Fruit fly (Drosophila melanogaster) whole organism, wandering third instar larva: ENCODE results near the gene CG12024.

Experiments
- Abd-B ChIP-seq: fragments of >200 bp; optimal IDR thresholded peaks from 2 replicates; lab custom pipeline; 2017; ENCODE audit warnings: missing biosample characterization, missing genetic modification characterization
- CG32264 ChIP-seq: fragments of 200-800 bp; sonication (Bioruptor generic); optimal IDR thresholded peaks from 2 replicates; lab custom pipeline; 2016; ENCODE audit warnings: missing biosample characterization, missing genetic modification characterization
- CG9705 ChIP-seq: fragments of 200-800 bp; sonication (Bioruptor generic); optimal IDR thresholded peaks from 2 replicates; lab custom pipeline; 2018; ENCODE audit warnings: missing biosample characterization, mild to moderate bottlenecking, missing genetic modification characterization
- CrebA ChIP-seq: fragments of 200-800 bp; sonication (Bioruptor generic); optimal IDR thresholded peaks from 2 replicates; lab custom pipeline; 2016; ENCODE audit warnings: missing biosample characterization, mild to moderate bottlenecking, missing genetic modification characterization, borderline replicate concordance
- Dfd ChIP-seq: fragments of >200 bp; optimal IDR thresholded peaks from 2 replicates; lab custom pipeline; 2017; ENCODE audit warnings: missing biosample characterization, missing genetic modification characterization
- Dif ChIP-seq: fragments of 200-275, 200-300 bp; sonication (Bioruptor generic); optimal IDR thresholded peaks from 2 replicates; lab custom pipeline; 2018; ENCODE audit warnings: missing biosample characterization, missing genetic modification characterization; ENCODE audit not compliant: partially characterized antibody
- GATAd ChIP-seq: sonication (Bioruptor generic); optimal IDR thresholded peaks from 2 replicates; lab custom pipeline; 2016; ENCODE audit warnings: missing biosample characterization, missing genetic modification characterization
- Hnf4 ChIP-seq: fragments of 200-800 bp; sonication (Bioruptor generic); optimal IDR thresholded peaks from 2 replicates; lab custom pipeline; 2016; ENCODE audit warnings: missing biosample characterization, mild to moderate bottlenecking, missing genetic modification characterization
- Hr78 ChIP-seq: fragments of >200 bp; optimal IDR thresholded peaks from 2 replicates; lab custom pipeline; 2017; ENCODE audit warnings: missing biosample characterization, missing genetic modification characterization
- Hr83 ChIP-seq: fragments of 200-300 bp; sonication (Bioruptor generic); optimal IDR thresholded peaks from 2 replicates; lab custom pipeline; 2016; ENCODE audit warnings: missing biosample characterization, mild to moderate bottlenecking, missing genetic modification characterization, moderate library complexity; ENCODE audit not compliant: poor library complexity, severe bottlenecking
- Jra ChIP-seq: sonication (Bioruptor generic); optimal IDR thresholded peaks from 2 replicates; lab custom pipeline; 2016; ENCODE audit warnings: missing biosample characterization, missing genetic modification characterization
- Mio ChIP-seq: sonication (Bioruptor generic); optimal IDR thresholded peaks from 2 replicates; lab custom pipeline; 2016; ENCODE audit warnings: missing biosample characterization, missing genetic modification characterization
- Myc ChIP-seq: fragments of >200 bp; optimal IDR thresholded peaks from 2 replicates; lab custom pipeline; 2017
- OdsH ChIP-seq: fragments of 200-800 bp; sonication (Bioruptor generic); optimal IDR thresholded peaks from 2 replicates; lab custom pipeline; 2016; ENCODE audit warnings: missing biosample characterization, mild to moderate bottlenecking, missing genetic modification characterization
- Sp1 ChIP-seq: fragments of 200-800 bp; sonication (Bioruptor generic); optimal IDR thresholded peaks from 3 replicates; lab custom pipeline; 2019; ENCODE audit warnings: missing biosample characterization, mild to moderate bottlenecking, missing genetic modification characterization, moderate library complexity
- Vsx2 ChIP-seq: fragments of 200-300, 225-300 bp; sonication (Bioruptor generic); optimal IDR thresholded peaks from 2 replicates; lab custom pipeline; 2018; ENCODE audit warnings: missing biosample characterization, missing genetic modification characterization; ENCODE audit not compliant: partially characterized antibody
- br ChIP-seq: fragments of 200-800 bp; sonication (Bioruptor generic); optimal IDR thresholded peaks from 2 replicates; lab custom pipeline; 2016; ENCODE audit warnings: missing biosample characterization, missing genetic modification characterization
- brk ChIP-seq: fragments of 200-800 bp; sonication (Bioruptor generic); optimal IDR thresholded peaks from 2 replicates; lab custom pipeline; 2016; ENCODE audit warnings: missing biosample characterization, mild to moderate bottlenecking, missing genetic modification characterization
- dl ChIP-seq, 2 experiments: fragments of 175-275, 200-275 bp in 1 of 2; fragments of 200-275 bp in 1 of 2; sonication (Bioruptor generic); optimal IDR thresholded peaks; lab custom pipeline; 2018; ENCODE audit warnings: mild to moderate bottlenecking in 2 of 2, missing biosample characterization in 2 of 2, missing genetic modification characterization in 2 of 2, moderate library complexity in 2 of 2; ENCODE audit not compliant: partially characterized antibody in 2 of 2, insufficient read depth in 1 of 2
- dmrt93B ChIP-seq: fragments of 200-800 bp; sonication (Bioruptor generic); optimal IDR thresholded peaks from 2 replicates; lab custom pipeline; 2018; ENCODE audit warnings: missing biosample characterization, mild to moderate bottlenecking, missing genetic modification characterization
- dsf ChIP-seq: sonication (Bioruptor generic); optimal IDR thresholded peaks from 2 replicates; lab custom pipeline; 2016; ENCODE audit warnings: missing biosample characterization, missing genetic modification characterization, borderline replicate concordance
- ey ChIP-seq: fragments of 200-800 bp; sonication (Bioruptor generic); optimal IDR thresholded peaks from 2 replicates; lab custom pipeline; 2016; ENCODE audit warnings: missing biosample characterization, missing genetic modification characterization
- foxo ChIP-seq, 2 experiments: fragments of 200-800 bp; sonication (Bioruptor generic); optimal IDR thresholded peaks; 2 replicates in 1 of 2; 3 replicates in 1 of 2; lab custom pipeline; 2016 to 2017; ENCODE audit warnings: missing biosample characterization in 2 of 2, missing genetic modification characterization in 2 of 2
- fru ChIP-seq: fragments of 200-800 bp; sonication (Bioruptor generic); optimal IDR thresholded peaks from 3 replicates; lab custom pipeline; 2016; ENCODE audit warnings: missing biosample characterization, mild to moderate bottlenecking, missing genetic modification characterization
- h ChIP-seq: fragments of 200-800 bp; sonication (Bioruptor generic); optimal IDR thresholded peaks from 3 replicates; lab custom pipeline; 2016; ENCODE audit warnings: missing biosample characterization, mild to moderate bottlenecking, missing genetic modification characterization
- lola ChIP-seq: fragments of >200 bp; optimal IDR thresholded peaks from 2 replicates; lab custom pipeline; 2017; ENCODE audit warnings: missing biosample characterization, missing genetic modification characterization
- pan ChIP-seq: fragments of >200 bp; optimal IDR thresholded peaks from 2 replicates; lab custom pipeline; 2017
- psq ChIP-seq: fragments of 200-800 bp; sonication (Bioruptor generic); optimal IDR thresholded peaks from 3 replicates; lab custom pipeline; 2017; ENCODE audit warnings: missing biosample characterization, mild to moderate bottlenecking, missing genetic modification characterization, moderate library complexity
- sv ChIP-seq: fragments of 200-800 bp; sonication (Bioruptor generic); optimal IDR thresholded peaks from 3 replicates; lab custom pipeline; 2016; ENCODE audit warnings: missing biosample characterization, missing genetic modification characterization
- usp ChIP-seq: fragments of >200 bp; optimal IDR thresholded peaks from 2 replicates; lab custom pipeline; 2017; ENCODE audit warnings: missing biosample characterization, missing genetic modification characterization

The CG12024 gene

dm6 chr3L:1890941-1891340 is 34.0 kb downstream of the CG12024 start:
- TF ChIP-seq dl (GFP tag; optimal IDR thresholded peaks at IDR 0.05; lab: Kevin White, UChicago; ENCODE audit: insufficient read depth in 1 of 2, partially characterized antibody in 2 of 2) (no peak), br (GFP tag; lab: Kevin White, UChicago) (no peak), Myc (peak; percentile 60), Mio (GFP tag; lab: Kevin White, UChicago) (no peak), Hr83 (GFP tag; lab: Kevin White, UChicago) (no peak), Jra (no peak), fru (GFP tag; lab: Kevin White, UChicago) (no peak), Dif (GFP tag; lab: Kevin White, UChicago) (peak; percentile 60), Vsx2 (peak; percentile 2), OdsH (no peak), foxo (GFP tag; optimal IDR thresholded peaks at IDR 0.05; lab: Kevin White, UChicago) (no peak), lola (GFP tag; lab: Kevin White, UChicago) (no peak), Sp1 (no peak), dmrt93B (no peak)

- TF ChIP-seq Myc = peak; percentile 29
- TF ChIP-seq CrebA = no peak
These were observed 34.9 kb downstream of the CG12024 start for dm6 chr3L:1891914-1892313.

DNA sequence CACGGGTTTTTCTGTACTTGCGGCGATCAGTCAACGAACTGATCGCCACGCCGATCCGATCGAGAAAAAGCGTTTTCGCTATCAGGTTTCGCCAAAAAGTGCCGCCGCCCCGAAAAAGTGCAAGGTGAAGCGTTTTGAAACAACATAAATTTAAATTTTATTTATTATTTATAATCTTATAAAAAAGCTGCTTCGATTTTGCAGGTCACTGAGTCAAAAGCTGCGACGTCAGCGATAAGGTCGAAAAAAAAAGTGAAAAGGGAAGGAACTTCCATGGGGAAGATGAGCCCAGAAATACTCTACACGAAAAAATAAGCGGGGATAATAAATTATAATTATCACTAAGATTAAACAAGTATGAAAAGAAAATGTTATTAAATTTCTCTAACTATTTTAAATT is 40.7 kb downstream of the CG12024 start:
- TF ChIP-seq brk (GFP tag; lab: Kevin White, UChicago) (no peak), dl (GFP tag; optimal IDR thresholded peaks at IDR 0.05; lab: Kevin White, UChicago; ENCODE audit: insufficient read depth in 1 of 2, partially characterized antibody in 2 of 2) (no peak), dmrt93B (no peak), Hr83 (GFP tag; lab: Kevin White, UChicago) (no peak), ey (no peak), usp (GFP tag; lab: Kevin White, UChicago) (no peak), CG32264 (GFP tag; lab: Kevin White, UChicago) (no peak), Vsx2 (no peak)

- TF ChIP-seq CG9705 (GFP tag; lab: Kevin White, UChicago) (no peak), Hnf4 (GFP tag; lab: Kevin White, UChicago) (no peak), h (no peak), fru (GFP tag; lab: Kevin White, UChicago) (no peak), Sp1 (no peak), pan (lab: Kevin White, UChicago) (no peak), br (GFP tag; lab: Kevin White, UChicago) (no peak), foxo (GFP tag; optimal IDR thresholded peaks at IDR 0.05; lab: Kevin White, UChicago) (no peak)
These were observed 42.7 kb downstream of the CG12024 start for dm6 chr3L:1899616-1900015.

DNA sequence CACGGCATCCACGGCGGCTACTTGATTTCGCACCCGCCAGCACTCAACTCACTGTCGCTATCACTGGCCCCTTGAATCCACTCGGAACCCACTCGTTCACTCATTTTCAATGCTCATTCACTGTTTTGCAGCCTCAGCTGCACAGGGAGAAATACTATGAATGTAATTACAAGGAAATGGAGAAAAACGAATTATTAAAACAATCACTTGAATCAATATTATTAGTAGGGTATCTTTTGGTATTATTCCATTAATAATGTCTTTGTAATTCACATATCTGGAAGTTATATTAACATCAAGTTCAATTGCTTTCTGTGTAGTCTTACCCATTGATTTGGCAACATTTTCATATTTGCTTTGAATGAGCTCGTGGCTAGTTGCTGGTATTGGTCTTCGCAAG is 43.7 kb downstream of the CG12024 start:
- no peak for TF ChIP-seq ey
- TF ChIP-seq GATAd = no peak
- no peak for TF ChIP-seq Myc
- no peak for TF ChIP-seq br (GFP tag; lab: Kevin White, UChicago)
- TF ChIP-seq Mio (GFP tag; lab: Kevin White, UChicago) = no peak
- TF ChIP-seq brk (GFP tag; lab: Kevin White, UChicago) = no peak
- TF ChIP-seq Hr83 (GFP tag; lab: Kevin White, UChicago) = no peak
- TF ChIP-seq Abd-B (GFP tag; lab: Kevin White, UChicago) = no peak

DNA sequence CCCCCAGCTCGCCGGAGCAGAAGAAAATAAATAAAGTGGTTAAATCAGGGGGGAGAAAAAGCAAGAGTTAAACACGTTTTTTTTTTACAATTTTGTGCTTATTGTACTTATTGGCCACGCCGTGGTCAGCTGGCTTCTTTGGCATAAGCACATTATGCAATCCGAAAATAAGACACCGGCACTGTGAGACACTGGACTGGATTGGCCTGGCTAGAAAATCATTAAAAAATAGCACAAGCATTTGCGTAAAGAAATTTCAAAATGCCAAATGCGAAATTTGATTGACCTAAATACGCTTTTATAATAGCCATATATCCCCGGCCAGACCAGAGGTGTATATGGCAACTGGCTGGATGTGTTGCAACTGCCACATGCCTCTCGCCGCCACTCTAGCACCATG is 47.5 kb downstream of the CG12024 start:
- TF ChIP-seq Dfd = no peak
- no peak for TF ChIP-seq dsf (GFP tag; lab: Kevin White, UChicago)
- no peak for TF ChIP-seq fru (GFP tag; lab: Kevin White, UChicago)
- TF ChIP-seq Hr78 = no peak
- no peak for TF ChIP-seq Hnf4 (GFP tag; lab: Kevin White, UChicago)
- TF ChIP-seq br (GFP tag; lab: Kevin White, UChicago) = no peak
- no peak for TF ChIP-seq GATAd
- TF ChIP-seq Dif (GFP tag; lab: Kevin White, UChicago) = no peak
- TF ChIP-seq CrebA = no peak
- no peak for TF ChIP-seq usp (GFP tag; lab: Kevin White, UChicago)
- no peak for TF ChIP-seq sv (GFP tag; lab: Kevin White, UChicago)
- no peak for TF ChIP-seq psq (GFP tag; lab: Kevin White, UChicago)
